Worm (Caenorhabditis elegans): ENCODE data around the gene F01E11.18.

ce11 chrX:6959534-6959933 lies 29.9 kb upstream of the F01E11.18 start:
- no peak for TF ChIP-seq blmp-1 (tag; optimal IDR thresholded peaks at IDR 0.05)
- TF ChIP-seq sptf-1 (tag; optimal IDR thresholded peaks at IDR 0.05) = no peak
- no peak for TF ChIP-seq sem-2 (GFP tag; optimal IDR thresholded peaks at IDR 0.05)
